Fruit fly (Drosophila melanogaster) whole organism, embryonic: ENCODE data around the gene CG43895.

Source experiments
- Awh ChIP-seq: fragments of 200-800 bp; sonication (Bioruptor generic); IDR thresholded peaks from 2 replicates; pipeline ENCODE4, ENCODE4 v1.3.6; 2022; ENCODE audit warnings: missing biosample characterization, missing genetic modification characterization
- B-H1 ChIP-seq: fragments of 200-800 bp; sonication (Bioruptor generic); IDR thresholded peaks from 3 replicates; pipeline ENCODE4 v1.3.6; 2022; ENCODE audit warnings: missing biosample characterization, missing genetic modification characterization
- CG10267 ChIP-seq: fragments of 200-800 bp; sonication (Bioruptor generic); optimal IDR thresholded peaks from 2 replicates; lab custom pipeline; 2018; ENCODE audit warnings: missing biosample characterization, mild to moderate bottlenecking, missing genetic modification characterization, moderate library complexity
- CG10431 ChIP-seq: fragments of 200-800 bp; sonication (Bioruptor generic); optimal IDR thresholded peaks from 3 replicates; lab custom pipeline; 2018; ENCODE audit warnings: missing biosample characterization, mild to moderate bottlenecking, missing genetic modification characterization
- CG10543 ChIP-seq: fragments of 200-800 bp; sonication (Bioruptor generic); optimal IDR thresholded peaks from 3 replicates; lab custom pipeline; 2017; ENCODE audit warnings: missing biosample characterization, mild to moderate bottlenecking, missing genetic modification characterization, moderate library complexity
- CG11398 ChIP-seq: fragments of 200-800 bp; sonication (Bioruptor generic); optimal IDR thresholded peaks from 2 replicates; lab custom pipeline; 2016; ENCODE audit warnings: missing biosample characterization, missing genetic modification characterization
- CG11723 ChIP-seq: fragments of 200-800 bp; sonication (Bioruptor generic); optimal IDR thresholded peaks from 2 replicates; lab custom pipeline; 2017; ENCODE audit warnings: missing biosample characterization, mild to moderate bottlenecking, missing genetic modification characterization
- CG12236 ChIP-seq: fragments of 200-800 bp; sonication (Bioruptor generic); optimal IDR thresholded peaks from 2 replicates; lab custom pipeline; 2016; ENCODE audit warnings: missing biosample characterization, missing genetic modification characterization
- CG14014 ChIP-seq: fragments of 200-800 bp; sonication (Bioruptor generic); IDR thresholded peaks from 2 replicates; pipeline ENCODE4 v1.3.6; 2022; ENCODE audit warnings: missing biosample characterization, missing genetic modification characterization
- CG14667 ChIP-seq: fragments of 200-800 bp; sonication (Bioruptor generic); IDR thresholded peaks from 2 replicates; pipeline ENCODE4 v1.3.6; 2022; ENCODE audit warnings: missing biosample characterization, missing genetic modification characterization
- CG14710 ChIP-seq: fragments of 200-800 bp; sonication (Bioruptor generic); optimal IDR thresholded peaks from 3 replicates; lab custom pipeline; 2019; ENCODE audit warnings: missing biosample characterization, mild to moderate bottlenecking, missing genetic modification characterization, moderate library complexity
- CG15269 ChIP-seq: fragments of 200-800 bp; sonication (Bioruptor generic); optimal IDR thresholded peaks from 2 replicates; lab custom pipeline; 2018; ENCODE audit warnings: missing biosample characterization, mild to moderate bottlenecking, missing genetic modification characterization, moderate library complexity
- CG15514 ChIP-seq: fragments of 200-800 bp; sonication (Bioruptor generic); optimal IDR thresholded peaks from 3 replicates; lab custom pipeline; 2017; ENCODE audit warnings: missing biosample characterization, missing genetic modification characterization, mild to moderate bottlenecking, moderate library complexity, missing genetic modification reagents
- CG16815 ChIP-seq: fragments of 200-800 bp; sonication (Bioruptor generic); optimal IDR thresholded peaks from 3 replicates; lab custom pipeline; 2017; ENCODE audit warnings: missing biosample characterization, mild to moderate bottlenecking, missing genetic modification characterization
- CG17802 ChIP-seq: fragments of 200-800 bp; sonication (Bioruptor generic); optimal IDR thresholded peaks from 2 replicates; lab custom pipeline; 2018; ENCODE audit warnings: missing biosample characterization, mild to moderate bottlenecking, missing genetic modification characterization, moderate library complexity
- CG18262 ChIP-seq: fragments of 200-800 bp; optimal IDR thresholded peaks from 3 replicates; lab custom pipeline; 2019; ENCODE audit warnings: missing biosample characterization, mild to moderate bottlenecking, missing genetic modification characterization, moderate library complexity
- CG2875 ChIP-seq: fragments of 200-800 bp; sonication (Bioruptor generic); optimal IDR thresholded peaks from 2 replicates; lab custom pipeline; 2017; ENCODE audit warnings: missing biosample characterization, mild to moderate bottlenecking, missing genetic modification characterization, missing genetic modification reagents
- CG30403 ChIP-seq: fragments of 200-800 bp; sonication (Bioruptor generic); optimal IDR thresholded peaks from 3 replicates; lab custom pipeline; 2016; ENCODE audit warnings: missing biosample characterization, missing genetic modification characterization
- CG3407 ChIP-seq: fragments of 200-800 bp; sonication (Bioruptor generic); optimal IDR thresholded peaks from 2 replicates; lab custom pipeline; 2018; ENCODE audit warnings: missing biosample characterization, mild to moderate bottlenecking, missing genetic modification characterization
- CG8765 ChIP-seq: fragments of 200-800 bp; sonication (Bioruptor generic); IDR thresholded peaks from 2 replicates; pipeline ENCODE4 v1.3.6; 2022; ENCODE audit warnings: missing biosample characterization, missing genetic modification characterization
- CG9437 ChIP-seq: fragments of 200-800 bp; sonication (Bioruptor generic); optimal IDR thresholded peaks from 2 replicates; lab custom pipeline; 2018; ENCODE audit warnings: missing biosample characterization, mild to moderate bottlenecking, missing genetic modification characterization
- Chrac-16 ChIP-seq: fragments of 200-800 bp; sonication (Bioruptor generic); optimal IDR thresholded peaks from 3 replicates; lab custom pipeline; 2016; ENCODE audit warnings: missing biosample characterization, missing genetic modification characterization
- D ChIP-seq, 2 experiments: fragments of 200-800 bp in 1 of 2; fragments of >200 bp in 1 of 2; sonication (Bioruptor generic) in 1 of 2; optimal IDR thresholded peaks; 2 replicates in 1 of 2; 3 replicates in 1 of 2; lab custom pipeline; 2017; ENCODE audit warnings: mild to moderate bottlenecking in 1 of 2, missing biosample characterization in 1 of 2, missing genetic modification characterization in 1 of 2, missing genetic modification reagents in 1 of 2
- Dip3 ChIP-seq: fragments of 200-800 bp; sonication (Bioruptor generic); optimal IDR thresholded peaks from 3 replicates; lab custom pipeline; 2016; ENCODE audit warnings: missing biosample characterization, missing genetic modification characterization
- Gug ChIP-seq: fragments of 200-800 bp; sonication (Bioruptor generic); IDR thresholded peaks from 4 replicates; pipeline ENCODE4 v1.3.6; 2022; ENCODE audit warnings: missing biosample characterization, missing genetic modification characterization
- HLH54F ChIP-seq: fragments of 200-800 bp; sonication (Bioruptor generic); optimal IDR thresholded peaks from 3 replicates; lab custom pipeline; 2016; ENCODE audit warnings: missing biosample characterization, missing genetic modification characterization
- Hand ChIP-seq: fragments of 200-800 bp; sonication (Bioruptor generic); optimal IDR thresholded peaks from 2 replicates; lab custom pipeline; 2017; ENCODE audit warnings: mild to moderate bottlenecking, missing biosample characterization, missing genetic modification reagents, missing genetic modification characterization
- MBD-R2 ChIP-seq: fragments of 200-800 bp; sonication (Bioruptor generic); IDR thresholded peaks from 2 replicates; pipeline ENCODE4 v1.3.6; 2022; ENCODE audit warnings: missing biosample characterization, missing genetic modification characterization
- Mrtf ChIP-seq: fragments of 200-800 bp; sonication (Bioruptor generic); IDR thresholded peaks from 3 replicates; pipeline ENCODE4 v1.3.6; 2022; ENCODE audit warnings: missing biosample characterization, missing genetic modification characterization
- Myb ChIP-seq: fragments of 200-800 bp; sonication (Bioruptor generic); optimal IDR thresholded peaks from 2 replicates; lab custom pipeline; 2016; ENCODE audit warnings: missing biosample characterization, missing genetic modification characterization
- Nf-YC ChIP-seq: fragments of 200-800 bp; optimal IDR thresholded peaks from 3 replicates; lab custom pipeline; 2019; ENCODE audit warnings: missing biosample characterization, mild to moderate bottlenecking, missing genetic modification characterization, moderate library complexity
- Poxn ChIP-seq: fragments of 200-800 bp; sonication (Bioruptor generic); IDR thresholded peaks from 2 replicates; pipeline ENCODE4 v1.3.6; 2022; ENCODE audit warnings: missing biosample characterization, missing genetic modification characterization
- esg ChIP-seq: fragments of 200-800 bp; sonication (Bioruptor generic); conservative IDR thresholded peaks from 2 replicates; pipeline ENCODE4 v1.3.6; 2022; ENCODE audit warnings: missing biosample characterization, missing genetic modification characterization
- eve ChIP-seq, 2 experiments: fragments of >200 bp; optimal IDR thresholded peaks; 2 replicates each; lab custom pipeline; 2017; ENCODE audit warnings: missing biosample characterization in 2 of 2, missing genetic modification characterization in 2 of 2
- gem ChIP-seq: fragments of 200-800 bp; sonication (Bioruptor generic); optimal IDR thresholded peaks from 2 replicates; lab custom pipeline; 2019; ENCODE audit warnings: missing biosample characterization, mild to moderate bottlenecking, missing genetic modification characterization, moderate library complexity
- hbn ChIP-seq: fragments of 200-800 bp; sonication (Bioruptor generic); IDR thresholded peaks from 2 replicates; pipeline ENCODE4 v1.3.6; 2022; ENCODE audit warnings: missing biosample characterization, missing genetic modification characterization; ENCODE audit not compliant: partially characterized antibody
- jigr1 ChIP-seq: fragments of 200-800 bp; sonication (Bioruptor generic); IDR thresholded peaks from 3 replicates; pipeline ENCODE4 v1.3.6; 2022; ENCODE audit warnings: missing biosample characterization, missing genetic modification characterization
- ken ChIP-seq: fragments of 200-800 bp; sonication (Bioruptor generic); IDR thresholded peaks from 3 replicates; pipeline ENCODE4 v1.3.6; 2022; ENCODE audit warnings: missing biosample characterization, missing genetic modification characterization
- lola ChIP-seq, 3 experiments: fragments of >200 bp in 2 of 3; fragments of 200-800 bp in 1 of 3; sonication (Bioruptor generic) in 1 of 3; optimal IDR thresholded peaks; 2 replicates each; lab custom pipeline; 2017 to 2019; ENCODE audit warnings: missing biosample characterization in 3 of 3, missing genetic modification characterization in 3 of 3, mild to moderate bottlenecking in 1 of 3, moderate library complexity in 1 of 3
- p53 ChIP-seq: fragments of 200-800 bp; sonication (Bioruptor generic); optimal IDR thresholded peaks from 2 replicates; lab custom pipeline; 2016; ENCODE audit warnings: missing biosample characterization, missing genetic modification characterization
- peb ChIP-seq: fragments of 200-800 bp; sonication (Bioruptor generic); IDR thresholded peaks from 2 replicates; pipeline ENCODE4 v1.3.6; 2022; ENCODE audit warnings: missing biosample characterization, missing genetic modification characterization
- phol ChIP-seq: fragments of 200-800 bp; sonication (Bioruptor generic); optimal IDR thresholded peaks from 3 replicates; lab custom pipeline; 2018; ENCODE audit warnings: missing biosample characterization, mild to moderate bottlenecking, missing genetic modification characterization, moderate library complexity
- sens ChIP-seq: fragments of 200-800 bp; sonication (Bioruptor generic); peaks from one replicate; lab custom pipeline; 2016; ENCODE audit warnings: missing biosample characterization, missing genetic modification characterization
- shn ChIP-seq: fragments of 200-800 bp; sonication (Bioruptor generic); optimal IDR thresholded peaks from 3 replicates; lab custom pipeline; 2016; ENCODE audit warnings: missing biosample characterization, missing genetic modification characterization
- sna ChIP-seq: fragments of 200-800 bp; sonication (Bioruptor generic); IDR thresholded peaks from 2 replicates; pipeline ENCODE4 v1.3.6; 2022; ENCODE audit warnings: missing biosample characterization, missing genetic modification characterization; ENCODE audit not compliant: partially characterized antibody
- sug ChIP-seq: fragments of 200-800 bp; optimal IDR thresholded peaks from 2 replicates; lab custom pipeline; 2019; ENCODE audit warnings: missing biosample characterization, mild to moderate bottlenecking, missing genetic modification characterization, moderate library complexity
- vnd ChIP-seq: fragments of 200-800 bp; sonication (Bioruptor generic); IDR thresholded peaks from 3 replicates; pipeline ENCODE4 v1.3.6; 2022; ENCODE audit warnings: missing biosample characterization, missing genetic modification characterization; ENCODE audit not compliant: partially characterized antibody

CG43895 gene

DNA sequence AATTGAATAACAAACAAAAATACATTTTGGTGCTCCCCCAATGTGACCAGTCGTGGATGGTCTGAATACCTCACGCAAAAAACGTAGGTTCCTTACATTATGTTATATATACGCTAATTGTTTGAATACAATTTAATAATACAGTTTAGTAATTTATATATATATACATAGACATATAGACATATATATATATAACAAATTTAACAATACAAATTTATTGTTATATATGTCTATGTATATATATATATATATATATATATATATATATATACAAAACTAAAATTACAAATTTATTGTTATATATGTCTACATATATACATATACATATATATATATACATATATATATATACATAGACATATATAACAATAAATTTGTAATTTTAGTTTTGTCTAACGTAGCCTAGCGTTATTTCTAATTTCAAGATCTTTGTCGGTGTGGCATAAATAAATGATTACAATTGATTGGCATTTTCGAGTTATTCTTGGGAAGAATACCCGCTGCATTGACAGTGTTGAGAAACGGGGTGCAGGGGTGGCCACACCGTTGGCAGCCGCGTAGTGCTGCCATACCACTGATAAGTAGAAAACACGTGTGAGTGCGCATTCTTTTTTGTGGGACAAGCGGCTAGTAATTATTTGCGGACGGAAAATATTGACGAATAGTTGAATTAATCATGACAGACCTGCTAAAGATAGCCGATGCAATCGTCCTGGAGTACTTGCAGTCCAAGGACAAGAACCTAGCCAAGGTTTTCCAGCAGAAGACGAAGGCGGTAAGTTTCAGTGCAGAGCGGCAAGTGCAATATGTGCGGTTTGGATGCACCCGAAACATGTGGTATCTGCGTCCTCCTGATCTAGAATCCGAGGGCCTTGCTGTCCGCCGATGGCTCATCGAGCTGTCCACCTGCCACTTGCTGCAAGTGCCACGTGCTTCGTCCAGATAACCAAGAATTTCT is 19.0 kb upstream of the CG43895 start, which contains the start of the genes CG7148 and Nopp140 (continued):
- TF ChIP-seq jigr1 = no peak
- TF ChIP-seq CG18262 (tag; lab: Kevin White, UChicago) = peak; percentile 60
- peak; percentile 60 for TF ChIP-seq Chrac-16 (GFP tag; lab: Kevin White, UChicago)
- peak; percentile 96 for TF ChIP-seq CG10267 (tag; lab: Kevin White, UChicago)
- TF ChIP-seq CG14667 (GFP tag; lab: Robert Waterston, UW) = peak; percentile 52
- TF ChIP-seq D (optimal IDR thresholded peaks at IDR 0.05; lab: Kevin White, UChicago) = no peak
- TF ChIP-seq D (GFP tag; optimal IDR thresholded peaks at IDR 0.05; lab: Kevin White, UChicago) = peak; percentile 25
- no peak for TF ChIP-seq Poxn
- TF ChIP-seq CG15269 (tag; lab: Kevin White, UChicago) = peak; percentile 71
- TF ChIP-seq Awh (GFP tag; lab: Robert Waterston, UW) = peak; percentile 50; the same call in 1 of the 2 replicates
- peak; percentile 84 for TF ChIP-seq sens (GFP tag; lab: Kevin White, UChicago)
- TF ChIP-seq shn (GFP tag; lab: Kevin White, UChicago) = peak; percentile 66
- 0 out of 2 replicates have a peak, but pooled peaks have one; percentile 37 for TF ChIP-seq CG14014 (GFP tag; lab: Robert Waterston, UW)
- TF ChIP-seq CG17802 (tag; lab: Kevin White, UChicago) = peak; percentile 78
- peak; percentile 35 for TF ChIP-seq CG16815
- TF ChIP-seq eve (GFP tag; optimal IDR thresholded peaks at IDR 0.05; lab: Kevin White, UChicago) = no peak
- TF ChIP-seq CG3407 (GFP tag; lab: Kevin White, UChicago) = peak; percentile 2
- peak; percentile 68; the same call in 3 of the 4 replicates for TF ChIP-seq Gug (GFP tag; lab: Robert Waterston, UW)
- TF ChIP-seq Dip3 (GFP tag; lab: Kevin White, UChicago) = peak; percentile 63
- no peak; the same call in 2 of the 3 replicates for TF ChIP-seq B-H1 (GFP tag; lab: Robert Waterston, UW)
- TF ChIP-seq p53 (GFP tag; lab: Kevin White, UChicago) = peak; percentile 40
- peak in 1 of 3 experiments; percentile 14 for TF ChIP-seq lola (GFP tag; optimal IDR thresholded peaks at IDR 0.05; lab: Kevin White, UChicago)
- peak; percentile 82 for TF ChIP-seq MBD-R2 (GFP tag; lab: Robert Waterston, UW)
- TF ChIP-seq vnd = no peak
- TF ChIP-seq esg (GFP tag; lab: Robert Waterston, UW) = peak; percentile 44
- TF ChIP-seq peb (GFP tag; lab: Robert Waterston, UW) = 0 out of 2 replicates have a peak, but pooled peaks have one; percentile 25
- peak; percentile 68 for TF ChIP-seq CG30403 (GFP tag; lab: Kevin White, UChicago)
- peak; percentile 32 for TF ChIP-seq CG11398
- no peak for TF ChIP-seq CG12236 (GFP tag; lab: Kevin White, UChicago)
- peak; percentile 77 for TF ChIP-seq HLH54F (GFP tag; lab: Kevin White, UChicago)
- peak; percentile 59 for TF ChIP-seq Nf-YC (tag; lab: Kevin White, UChicago)
- TF ChIP-seq CG9437 (GFP tag; lab: Kevin White, UChicago) = peak; percentile 8
- no peak for TF ChIP-seq hbn
- peak; percentile 40; the same call in 1 of the 3 replicates for TF ChIP-seq Mrtf (GFP tag; lab: Robert Waterston, UW)
- peak; percentile 59 for TF ChIP-seq phol
- TF ChIP-seq Hand (GFP tag; lab: Kevin White, UChicago) = peak; percentile 10
- TF ChIP-seq CG11723 (GFP tag; lab: Kevin White, UChicago) = peak; percentile 38
- TF ChIP-seq ken = peak; percentile 82
- peak; percentile 66 for TF ChIP-seq sug
- TF ChIP-seq CG8765 (GFP tag; lab: Robert Waterston, UW) = peak; percentile 51; the same call in 1 of the 2 replicates
- peak; percentile 77 for TF ChIP-seq CG15514 (GFP tag; lab: Kevin White, UChicago)
- TF ChIP-seq sna (GFP tag; lab: Robert Waterston, UW) = no peak
- peak; percentile 42 for TF ChIP-seq Myb (GFP tag; lab: Kevin White, UChicago)
- TF ChIP-seq CG2875 (GFP tag; lab: Kevin White, UChicago) = peak; percentile 39
- peak; percentile 73 for TF ChIP-seq CG14710 (tag; lab: Kevin White, UChicago)
- TF ChIP-seq CG10431 (GFP tag; lab: Kevin White, UChicago) = no peak
- TF ChIP-seq CG10543 (GFP tag; lab: Kevin White, UChicago) = peak; percentile 68
- peak; percentile 72 for TF ChIP-seq gem
